Worm (Caenorhabditis elegans): Measurements from ENCODE around the gene Y111B2A.1.

DNA sequence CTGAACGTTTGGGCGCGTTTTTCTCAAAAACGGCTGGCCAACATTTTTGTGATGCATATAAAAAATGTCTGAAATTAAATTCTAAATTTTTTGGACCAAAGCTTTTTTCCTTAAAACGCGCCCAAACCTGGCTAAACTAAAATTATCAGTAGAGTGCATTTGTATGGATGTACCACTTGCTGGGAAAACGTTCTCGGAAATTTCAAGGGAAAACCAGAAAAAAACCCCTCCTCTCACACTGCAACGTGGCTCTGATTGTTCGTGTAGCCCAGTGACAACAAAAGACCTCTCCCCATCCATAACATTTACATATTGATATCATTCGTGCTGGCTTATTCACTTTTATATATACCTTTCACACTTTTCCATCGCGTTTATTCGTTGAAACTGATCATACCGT, 26.6 kb downstream of the Y111B2A.1 start, which contains the start of gene Y49E10.29:
- no peak for TF ChIP-seq lin-39 (tag; optimal IDR thresholded peaks at IDR 0.05)
- no peak for TF ChIP-seq nhr-77 (tag; optimal IDR thresholded peaks at IDR 0.05)
- TF ChIP-seq ama-1 (optimal IDR thresholded peaks at IDR 0.05) = no peak
- TF ChIP-seq ztf-4 (tag; optimal IDR thresholded peaks at IDR 0.05) = no peak
- TF ChIP-seq lsy-2 (tag; optimal IDR thresholded peaks at IDR 0.05) = no peak

Data from whole organism, L2 larva.